Fruit fly (Drosophila melanogaster): Measurements from ENCODE around the gene CG32536.

The CG32536 gene

dm6 chrX:19281271-19281670 is 4.6 kb upstream of the CG32536 start (continued):
- TF ChIP-seq HmgZ (tag; optimal IDR thresholded peaks at IDR 0.05) (no peak), Hr3 (GFP tag; optimal IDR thresholded peaks at IDR 0.05) (peak; percentile 4), lov (optimal IDR thresholded peaks at IDR 0.05) (no peak), lov (GFP tag; IDR thresholded peaks at IDR 0.05) (no peak), CG1529 (GFP tag; optimal IDR thresholded peaks at IDR 0.05) (no peak), B-H1 (GFP tag; IDR thresholded peaks at IDR 0.05) (no peak; the same call in 2 of the 3 replicates), nerfin-2 (GFP tag; IDR thresholded peaks at IDR 0.05; ENCODE audit: partially characterized antibody) (no peak), emc (GFP tag; optimal IDR thresholded peaks at IDR 0.05) (no peak), CG15601 (tag; optimal IDR thresholded peaks at IDR 0.05) (no peak), gcm2 (GFP tag; optimal IDR thresholded peaks at IDR 0.05) (no peak), CG14965 (GFP tag; optimal IDR thresholded peaks at IDR 0.05; ENCODE audit: borderline replicate concordance) (no peak), CG31365 (tag; optimal IDR thresholded peaks at IDR 0.05) (no peak), CG15514 (GFP tag; optimal IDR thresholded peaks at IDR 0.05) (peak; percentile 26), dpn (GFP tag; optimal IDR thresholded peaks at IDR 0.05) (peak in 1 of 2 experiments; percentile 28), CG3163 (GFP tag; optimal IDR thresholded peaks at IDR 0.05) (no peak), CG10267 (tag; optimal IDR thresholded peaks at IDR 0.05) (no peak), kah (GFP tag; optimal IDR thresholded peaks at IDR 0.05) (no peak), HHEX (GFP tag; optimal IDR thresholded peaks at IDR 0.05) (peak; percentile 45), Usf (GFP tag; optimal IDR thresholded peaks at IDR 0.05) (no peak), CG42726 (GFP tag; IDR thresholded peaks at IDR 0.05; ENCODE audit: partially characterized antibody) (no peak), CG11695 (GFP tag; IDR thresholded peaks at IDR 0.05) (peak; percentile 27; the same call in 1 of the 3 replicates), ind (GFP tag; optimal IDR thresholded peaks at IDR 0.05) (peak; percentile 46), CG10959 (GFP tag; IDR thresholded peaks at IDR 0.05) (no peak), CG8359 (GFP tag; optimal IDR thresholded peaks at IDR 0.05; ENCODE audit: borderline replicate concordance) (no peak), dysf (GFP tag; IDR thresholded peaks at IDR 0.05) (peak; percentile 13; the same call in 1 of the 3 replicates), Lpt (GFP tag; optimal IDR thresholded peaks at IDR 0.05) (no peak), esg (GFP tag; conservative IDR thresholded peaks at IDR 0.05) (no peak; the same call in 1 of the 2 replicates), tin (GFP tag; optimal IDR thresholded peaks at IDR 0.05) (peak; percentile 3), z (GFP tag; IDR thresholded peaks at IDR 0.05) (no peak), ase (GFP tag; IDR thresholded peaks at IDR 0.05) (peak; percentile 13; the same call in 1 of the 3 replicates), shn (GFP tag; optimal IDR thresholded peaks at IDR 0.05) (no peak), Meics (GFP tag; optimal IDR thresholded peaks at IDR 0.05) (peak; percentile 56), Fer2 (tag; optimal IDR thresholded peaks at IDR 0.05) (no peak), ham (GFP tag; IDR thresholded peaks at IDR 0.05) (no peak), zfh1 (GFP tag; IDR thresholded peaks at IDR 0.05) (peak; percentile 50; the same call in 1 of the 3 replicates), Bteb2 (GFP tag; optimal IDR thresholded peaks at IDR 0.05) (no peak), CG12155 (GFP tag; optimal IDR thresholded peaks at IDR 0.05) (peak; percentile 9), sens (GFP tag) (peak; percentile 14), CG12659 (GFP tag; optimal IDR thresholded peaks at IDR 0.05) (peak; percentile 23), D19B (GFP tag; optimal IDR thresholded peaks at IDR 0.05) (no peak), Hr39 (optimal IDR thresholded peaks at IDR 0.05) (no peak), CG3065 (GFP tag; optimal IDR thresholded peaks at IDR 0.05) (no peak), CG15269 (tag; optimal IDR thresholded peaks at IDR 0.05) (peak; percentile 41), CG4707 (GFP tag; optimal IDR thresholded peaks at IDR 0.05) (no peak), CG12769 (tag; optimal IDR thresholded peaks at IDR 0.05) (no peak), psq (GFP tag; optimal IDR thresholded peaks at IDR 0.05) (no peak), Ada2b (GFP tag; IDR thresholded peaks at IDR 0.05) (peak; percentile 27; the same call in 1 of the 2 replicates), CG1602 (GFP tag; optimal IDR thresholded peaks at IDR 0.05) (no peak), Bgb (GFP tag; IDR thresholded peaks at IDR 0.05; ENCODE audit: partially characterized antibody) (no peak), CG4404 (GFP tag; IDR thresholded peaks at IDR 0.05) (no peak), Rfx (GFP tag; IDR thresholded peaks at IDR 0.05) (peak; percentile 66), TFAM (GFP tag; optimal IDR thresholded peaks at IDR 0.05) (no peak)

Measured in whole organism, embryonic.